Fruit fly (Drosophila melanogaster): Measurements from ENCODE around the gene b.

DNA sequence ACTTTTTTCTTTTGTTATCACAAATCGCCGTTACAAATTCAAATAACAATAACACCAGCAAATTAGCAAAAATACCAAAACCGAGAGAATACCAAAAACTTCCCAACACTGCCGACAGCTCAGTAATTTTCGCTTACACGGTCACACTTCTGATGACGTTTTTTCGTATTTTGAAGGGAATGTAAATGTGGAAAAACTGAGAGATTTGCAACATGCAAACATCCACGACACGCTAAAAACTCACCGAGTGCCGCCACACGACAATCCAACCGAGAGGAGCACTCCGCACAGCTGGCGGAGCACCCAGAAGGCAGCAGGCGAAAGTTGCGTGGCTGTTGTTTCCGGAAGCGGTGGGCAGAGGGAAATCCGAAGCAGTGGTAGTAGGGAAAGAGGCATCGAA lies 27.6 kb upstream of the b start, which contains the start of gene Sec71:
- TF ChIP-seq insv (optimal IDR thresholded peaks at IDR 0.05) (no peak), ttk (optimal IDR thresholded peaks at IDR 0.05) (no peak), psq (optimal IDR thresholded peaks at IDR 0.05) (no peak), Sin3A (optimal IDR thresholded peaks at IDR 0.05) (no peak)

Measured in Kc167 (cell line).